Fruit fly (Drosophila melanogaster): Measurements from ENCODE around the gene Ir75a.

Gene Ir75a

dm6 chr3L:17802107-17802506, 15.6 kb downstream of the Ir75a start, which contains the start of gene NUCB1:
TSS of gene NUCB1 (minus strand) at chr3L:17802279.
- TF ChIP-seq CG6792 (GFP tag; optimal IDR thresholded peaks at IDR 0.05), result no peak
- TF ChIP-seq lz (GFP tag; optimal IDR thresholded peaks at IDR 0.05), result peak; percentile 14
- no peak for TF ChIP-seq net (GFP tag; optimal IDR thresholded peaks at IDR 0.05)
- TF ChIP-seq dsx (GFP tag; optimal IDR thresholded peaks at IDR 0.05; ENCODE audit: poor library complexity, severe bottlenecking), result no peak
- no peak for TF ChIP-seq OdsH (GFP tag; optimal IDR thresholded peaks at IDR 0.05)
- no peak for TF ChIP-seq topi (GFP tag; optimal IDR thresholded peaks at IDR 0.05)
- no peak for TF ChIP-seq CG6854 (GFP tag; optimal IDR thresholded peaks at IDR 0.05)
- no peak for TF ChIP-seq CG11294 (GFP tag; IDR thresholded peaks at IDR 0.05)
- peak; percentile 23 for TF ChIP-seq CG7368 (GFP tag; optimal IDR thresholded peaks at IDR 0.05)
- no peak for TF ChIP-seq Sox14 (GFP tag; optimal IDR thresholded peaks at IDR 0.05)
- peak; percentile 13 for TF ChIP-seq CG31627 (GFP tag; optimal IDR thresholded peaks at IDR 0.05)
- peak; percentile 15 for TF ChIP-seq Hr39 (GFP tag; optimal IDR thresholded peaks at IDR 0.05)
- no peak for TF ChIP-seq CG6163 (GFP tag; IDR thresholded peaks at IDR 0.05)
- TF ChIP-seq fkh (GFP tag; optimal IDR thresholded peaks at IDR 0.05), result peak; percentile 82
- TF ChIP-seq Hr4 (GFP tag; optimal IDR thresholded peaks at IDR 0.05), result no peak
- TF ChIP-seq CG4318 (GFP tag; optimal IDR thresholded peaks at IDR 0.05), result no peak
- no peak for TF ChIP-seq Blimp-1 (GFP tag; optimal IDR thresholded peaks at IDR 0.05)
- TF ChIP-seq CG8632 (GFP tag; optimal IDR thresholded peaks at IDR 0.05), result no peak
- no peak for TF ChIP-seq fd59A (GFP tag; optimal IDR thresholded peaks at IDR 0.05)
- TF ChIP-seq fd85E (GFP tag; optimal IDR thresholded peaks at IDR 0.05), result no peak
- TF ChIP-seq cyc (GFP tag; optimal IDR thresholded peaks at IDR 0.05), result peak; percentile 30
- TF ChIP-seq salr (GFP tag; optimal IDR thresholded peaks at IDR 0.05), result no peak
- no peak for TF ChIP-seq Ets21C (GFP tag; optimal IDR thresholded peaks at IDR 0.05)
- TF ChIP-seq Eip75B (GFP tag; optimal IDR thresholded peaks at IDR 0.05), result no peak
- no peak for TF ChIP-seq acj6 (GFP tag; optimal IDR thresholded peaks at IDR 0.05)
- TF ChIP-seq eg (GFP tag; IDR thresholded peaks at IDR 0.05), result peak; percentile 34; the same call in 2 of the 3 replicates

- no peak for TF ChIP-seq net (GFP tag; optimal IDR thresholded peaks at IDR 0.05)
- TF ChIP-seq fd59A (GFP tag; optimal IDR thresholded peaks at IDR 0.05), result no peak
- TF ChIP-seq topi (GFP tag; optimal IDR thresholded peaks at IDR 0.05), result no peak
Observed at dm6 chr3L:17797494-17797893, 20.2 kb downstream of the Ir75a start, which contains the start of gene CG42816. TSS of gene CG42816 (minus strand) at chr3L:17797594.

- no peak for TF ChIP-seq acj6 (GFP tag; optimal IDR thresholded peaks at IDR 0.05)
- TF ChIP-seq CG15336 (GFP tag; IDR thresholded peaks at IDR 0.05), result no peak
- no peak for TF ChIP-seq vri (GFP tag; optimal IDR thresholded peaks at IDR 0.05)
- TF ChIP-seq fkh (GFP tag; optimal IDR thresholded peaks at IDR 0.05), result peak; percentile 72
- no peak for TF ChIP-seq net (GFP tag; optimal IDR thresholded peaks at IDR 0.05)
- no peak for TF ChIP-seq pdm3 (GFP tag; optimal IDR thresholded peaks at IDR 0.05)
- TF ChIP-seq CG3032 (tag; optimal IDR thresholded peaks at IDR 0.05), result no peak
- TF ChIP-seq fd85E (GFP tag; optimal IDR thresholded peaks at IDR 0.05), result no peak
- TF ChIP-seq dsx (GFP tag; optimal IDR thresholded peaks at IDR 0.05; ENCODE audit: poor library complexity, severe bottlenecking), result no peak
Observed at dm6 chr3L:17791495-17791894, 26.2 kb downstream of the Ir75a start.

dm6 chr3L:17791467-17791494, 26.4 kb downstream of the Ir75a start, which contains the start of gene CG42815:
TSS of gene CG42815 (minus strand) at chr3L:17791486.
- TF ChIP-seq CG1621 (tag; optimal IDR thresholded peaks at IDR 0.05) (no peak), CG3032 (tag; optimal IDR thresholded peaks at IDR 0.05) (no peak), Blimp-1 (GFP tag; optimal IDR thresholded peaks at IDR 0.05) (no peak), CG6163 (GFP tag; IDR thresholded peaks at IDR 0.05) (no peak), spab (GFP tag; optimal IDR thresholded peaks at IDR 0.05) (no peak), svp (GFP tag) (no peak), CG15336 (GFP tag; IDR thresholded peaks at IDR 0.05) (no peak), Smox (GFP tag; optimal IDR thresholded peaks at IDR 0.05) (no peak), CG31627 (GFP tag; optimal IDR thresholded peaks at IDR 0.05) (no peak), CG8119 (GFP tag; IDR thresholded peaks at IDR 0.05) (no peak), fd59A (GFP tag; optimal IDR thresholded peaks at IDR 0.05) (no peak), CG10631 (GFP tag; optimal IDR thresholded peaks at IDR 0.05) (no peak), salr (GFP tag; optimal IDR thresholded peaks at IDR 0.05) (no peak), ss (GFP tag; optimal IDR thresholded peaks at IDR 0.05) (no peak), CG7368 (GFP tag; optimal IDR thresholded peaks at IDR 0.05) (no peak), CG6276 (GFP tag; optimal IDR thresholded peaks at IDR 0.05) (no peak), Gug (GFP tag; IDR thresholded peaks at IDR 0.05) (no peak)

All from whole organism, prepupa.